Worm (Caenorhabditis elegans) whole organism, L1 larva: ENCODE data around the gene M01F1.9.

Source experiments
- C04F5.9 ChIP-seq: sonication (generic microtip); optimal IDR thresholded peaks from 2 replicates; lab custom pipeline; 2016; ENCODE audit warnings: missing genetic modification characterization, missing compliant biosample characterization
- F16B12.6 ChIP-seq: fragments of 150-350 bp; optimal IDR thresholded peaks from 2 replicates; lab custom pipeline; 2014; ENCODE audit warnings: missing biosample characterization, missing genetic modification characterization
- aly-2 ChIP-seq: fragments of 150-350 bp; optimal IDR thresholded peaks from 2 replicates; lab custom pipeline; 2014; ENCODE audit warnings: missing biosample characterization, missing genetic modification characterization
- ama-1 ChIP-seq: fragments of 150-350 bp; optimal IDR thresholded peaks from 2 replicates; lab custom pipeline; 2014
- blmp-1 ChIP-seq: fragments of 150-350 bp; optimal IDR thresholded peaks from 2 replicates; lab custom pipeline; 2014; ENCODE audit warnings: missing biosample characterization, missing genetic modification characterization
- ceh-63 ChIP-seq: fragments of 200-800 bp; sonication (Bioruptor generic); optimal IDR thresholded peaks from 2 replicates; lab custom pipeline; 2018; ENCODE audit warnings: mild to moderate bottlenecking, missing genetic modification characterization, missing compliant biosample characterization
- ceh-8 ChIP-seq: fragments of 200-800 bp; sonication (Bioruptor generic); optimal IDR thresholded peaks from 2 replicates; lab custom pipeline; 2018; ENCODE audit warnings: mild to moderate bottlenecking, missing genetic modification characterization, moderate library complexity, missing compliant biosample characterization
- ceh-90 ChIP-seq: sonication (generic microtip); optimal IDR thresholded peaks from 2 replicates; lab custom pipeline; 2016; ENCODE audit warnings: missing genetic modification characterization, missing compliant biosample characterization
- dsc-1 ChIP-seq: sonication (generic microtip); optimal IDR thresholded peaks from 2 replicates; lab custom pipeline; 2016; ENCODE audit warnings: mild to moderate bottlenecking, missing genetic modification characterization, missing compliant biosample characterization
- efl-1 ChIP-seq, 4 experiments: fragments of 150-350 bp; optimal IDR thresholded peaks in 3 of 4; peaks in 1 of 4; 1 replicate in 1 of 4; 2 replicates in 3 of 4; lab custom pipeline; 2014; ENCODE audit warnings: missing biosample characterization in 2 of 4, missing genetic modification characterization in 2 of 4, missing genetic modification reagents in 2 of 4
- efl-3 ChIP-seq: fragments of 200-800 bp; sonication (Bioruptor generic); optimal IDR thresholded peaks from 2 replicates; lab custom pipeline; 2018; ENCODE audit warnings: mild to moderate bottlenecking, missing genetic modification characterization, missing compliant biosample characterization
- egl-13 ChIP-seq: sonication (generic microtip); optimal IDR thresholded peaks from 2 replicates; lab custom pipeline; 2016; ENCODE audit warnings: missing genotype, missing genetic modification reagents, missing genetic modification characterization, missing compliant biosample characterization
- egl-27 ChIP-seq, 2 experiments: fragments of 150-350 bp in 1 of 2; sonication (generic microtip); optimal IDR thresholded peaks; 3 replicates each; lab custom pipeline; 2017 to 2018; ENCODE audit warnings: missing biosample characterization in 2 of 2, missing genetic modification characterization in 2 of 2, missing genetic modification reagents in 2 of 2
- elt-3 ChIP-seq, 6 experiments: fragments of 150-350 bp in 1 of 6; sonication (generic microtip); optimal IDR thresholded peaks; 2 replicates each; lab custom pipeline; 2017 to 2018; ENCODE audit warnings: missing biosample characterization in 6 of 6, missing genetic modification characterization in 6 of 6, inconsistent platforms in 1 of 6
- ets-5 ChIP-seq: fragments of 200-800 bp; sonication (Bioruptor generic); IDR thresholded peaks from 2 replicates; pipeline ENCODE4 v1.3.6; 2022; ENCODE audit warnings: missing genetic modification characterization, missing compliant biosample characterization
- fkh-4 ChIP-seq: sonication (generic microtip); optimal IDR thresholded peaks from 2 replicates; lab custom pipeline; 2016; ENCODE audit warnings: missing compliant biosample characterization, missing genetic modification characterization, borderline replicate concordance
- grh-1 ChIP-seq: fragments of 200-800 bp; sonication (Bioruptor generic); IDR thresholded peaks from 2 replicates; pipeline ENCODE4 v1.3.6; 2022; ENCODE audit warnings: missing genetic modification reagents, missing genetic modification characterization, missing compliant biosample characterization
- hlh-17 ChIP-seq: fragments of 200-800 bp; sonication (Bioruptor generic); optimal IDR thresholded peaks from 2 replicates; lab custom pipeline; 2018; ENCODE audit warnings: missing genetic modification characterization, mild to moderate bottlenecking, missing compliant biosample characterization, moderate library complexity, borderline replicate concordance
- isw-1 ChIP-seq: fragments of 200-800 bp; sonication (Bioruptor generic); IDR thresholded peaks from 2 replicates; pipeline ENCODE4 v1.3.6; 2022; ENCODE audit warnings: missing genetic modification characterization, missing compliant biosample characterization
- jun-1 ChIP-seq: fragments of 150-350 bp; optimal IDR thresholded peaks from 2 replicates; lab custom pipeline; 2014; ENCODE audit warnings: missing biosample characterization, missing genetic modification reagents, missing genetic modification characterization
- lin-15B ChIP-seq: fragments of 150-350 bp; sonication (generic microtip); optimal IDR thresholded peaks from 3 replicates; lab custom pipeline; 2014; ENCODE audit warnings: missing biosample characterization, missing genetic modification characterization
- lin-35 ChIP-seq, 2 experiments: fragments of 150-350 bp; optimal IDR thresholded peaks; 2 replicates each; lab custom pipeline; 2014; ENCODE audit warnings: missing biosample characterization in 2 of 2, missing genetic modification characterization in 2 of 2, missing genetic modification reagents in 2 of 2
- lin-39 ChIP-seq: fragments of 150-350 bp; optimal IDR thresholded peaks from 2 replicates; lab custom pipeline; 2014; ENCODE audit warnings: missing biosample characterization, missing genetic modification reagents, missing genetic modification characterization
- mab-9 ChIP-seq: fragments of 200-800 bp; sonication (Bioruptor generic); IDR thresholded peaks from 2 replicates; pipeline ENCODE4 v1.3.6; 2022; ENCODE audit warnings: missing genetic modification reagents, missing genetic modification characterization, missing compliant biosample characterization
- nhr-11 ChIP-seq: fragments of 150-350 bp; optimal IDR thresholded peaks from 2 replicates; lab custom pipeline; 2014; ENCODE audit warnings: missing biosample characterization, missing genetic modification characterization
- nhr-12 ChIP-seq: sonication (generic microtip); optimal IDR thresholded peaks from 2 replicates; lab custom pipeline; 2017; ENCODE audit warnings: missing biosample characterization, missing genetic modification characterization
- nhr-20 ChIP-seq: sonication (generic microtip); optimal IDR thresholded peaks from 2 replicates; lab custom pipeline; 2016; ENCODE audit warnings: mild to moderate bottlenecking, missing genetic modification characterization, missing compliant biosample characterization
- nhr-71 ChIP-seq: sonication (generic microtip); optimal IDR thresholded peaks from 2 replicates; lab custom pipeline; 2016; ENCODE audit warnings: mild to moderate bottlenecking, missing genetic modification characterization, moderate library complexity, missing compliant biosample characterization
- nhr-76 ChIP-seq: sonication (generic microtip); optimal IDR thresholded peaks from 2 replicates; lab custom pipeline; 2017; ENCODE audit warnings: missing biosample characterization, missing genetic modification characterization
- nhr-85 ChIP-seq: sonication (generic microtip); peaks from one replicate; lab custom pipeline; 2016; ENCODE audit warnings: missing genetic modification characterization, inconsistent platforms, missing compliant biosample characterization
- pax-3 ChIP-seq: fragments of 200-800 bp; sonication (Bioruptor generic); optimal IDR thresholded peaks from 2 replicates; lab custom pipeline; 2018; ENCODE audit warnings: mild to moderate bottlenecking, missing genetic modification characterization, moderate library complexity, missing compliant biosample characterization
- pqm-1 ChIP-seq: sonication (generic microtip); optimal IDR thresholded peaks from 3 replicates; lab custom pipeline; 2017; ENCODE audit warnings: missing biosample characterization, missing genetic modification characterization
- sox-4 ChIP-seq: sonication (generic microtip); optimal IDR thresholded peaks from 2 replicates; lab custom pipeline; 2016; ENCODE audit warnings: missing genetic modification characterization, missing compliant biosample characterization
- sptf-1 ChIP-seq: fragments of 150-350 bp; optimal IDR thresholded peaks from 2 replicates; lab custom pipeline; 2014; ENCODE audit warnings: missing biosample characterization, missing genetic modification characterization
- sup-37 ChIP-seq: fragments of 200-800 bp; sonication (Bioruptor generic); optimal IDR thresholded peaks from 2 replicates; lab custom pipeline; 2018; ENCODE audit warnings: mild to moderate bottlenecking, missing genetic modification characterization, missing compliant biosample characterization
- swsn-7 ChIP-seq: sonication (generic microtip); optimal IDR thresholded peaks from 2 replicates; lab custom pipeline; 2016; ENCODE audit warnings: missing genetic modification characterization, missing compliant biosample characterization
- tlp-1 ChIP-seq: fragments of 150-350 bp; optimal IDR thresholded peaks from 2 replicates; lab custom pipeline; 2014; ENCODE audit warnings: missing biosample characterization, missing genetic modification characterization
- unc-30 ChIP-seq: sonication (generic microtip); optimal IDR thresholded peaks from 2 replicates; lab custom pipeline; 2017; ENCODE audit warnings: missing biosample characterization, missing genetic modification characterization
- unc-62 ChIP-seq: fragments of 150-350 bp; optimal IDR thresholded peaks from 2 replicates; lab custom pipeline; 2014; ENCODE audit warnings: missing biosample characterization, missing genetic modification reagents, missing genetic modification characterization
- vab-15 ChIP-seq: sonication (generic microtip); optimal IDR thresholded peaks from 2 replicates; lab custom pipeline; 2017; ENCODE audit warnings: missing genotype, mild to moderate bottlenecking, missing genetic modification characterization, missing compliant biosample characterization
- xbp-1 ChIP-seq: sonication (generic microtip); optimal IDR thresholded peaks from 2 replicates; lab custom pipeline; 2016; ENCODE audit warnings: missing genetic modification characterization, missing compliant biosample characterization
- zip-4 ChIP-seq: fragments of 200-800 bp; sonication (Bioruptor generic); optimal IDR thresholded peaks from 2 replicates; lab custom pipeline; 2018; ENCODE audit warnings: mild to moderate bottlenecking, missing genetic modification characterization, moderate library complexity, missing compliant biosample characterization

M01F1.9 gene

DNA sequence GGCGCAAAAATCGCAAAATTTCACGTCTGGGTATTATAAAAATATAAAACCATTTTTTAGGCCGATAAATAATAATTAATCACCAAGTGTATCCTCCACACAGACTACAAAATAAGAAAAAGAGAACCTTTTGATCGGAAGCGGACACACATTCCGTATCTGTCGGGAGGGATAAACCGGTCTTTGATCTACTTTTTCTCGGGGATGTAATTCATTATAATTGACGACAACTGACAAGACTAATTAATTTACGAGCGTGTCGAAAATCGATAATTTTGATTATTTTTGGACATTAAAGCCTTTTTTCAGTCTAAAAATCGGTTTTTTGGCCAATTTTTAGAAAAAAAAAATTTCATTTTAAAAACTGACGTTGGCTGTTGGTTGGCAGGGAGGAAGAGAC is 28.4 kb downstream of the M01F1.9 start:
- TF ChIP-seq ceh-8 (GFP tag; lab: Kevin White, UChicago) = no peak
- TF ChIP-seq elt-3 (tag; optimal IDR thresholded peaks at IDR 0.05; lab: Kevin White, UChicago) = peak in 1 of 6 experiments; percentile 39
- peak; percentile 6 for TF ChIP-seq nhr-85 (tag; lab: Kevin White, UChicago)
- peak; percentile 80 for TF ChIP-seq blmp-1 (tag; lab: Kevin White, UChicago)
- no peak for TF ChIP-seq lin-15B
- no peak for TF ChIP-seq swsn-7 (tag; lab: Kevin White, UChicago)
- TF ChIP-seq, all 84 proteins: peak for 3

DNA sequence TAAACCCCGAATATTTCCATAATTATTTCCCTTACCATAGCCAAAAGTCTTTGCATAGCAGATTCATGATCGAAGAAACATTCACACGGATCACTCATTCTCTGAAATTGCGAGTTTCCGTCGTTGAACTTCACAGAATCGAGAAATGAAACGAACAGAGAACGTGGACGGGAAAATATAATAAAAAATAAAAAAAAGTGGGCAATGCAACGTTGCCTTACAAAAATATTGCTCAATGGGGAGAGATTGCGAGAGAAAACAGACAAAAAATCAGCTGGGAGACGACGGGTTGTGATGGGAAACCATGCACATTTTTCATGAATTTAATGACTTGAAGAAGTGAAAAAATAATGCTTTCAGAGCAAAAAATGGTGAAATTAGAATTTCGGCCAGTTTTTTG is 29.2 kb downstream of the M01F1.9 start, which contains the start of gene smim-14:
Gene smim-14, minus strand, starts transcription at position 101 of the 400 bp plus-strand sequence.
- TF ChIP-seq unc-62 = no peak
- no peak for TF ChIP-seq egl-13
- TF ChIP-seq C04F5.9 (tag; lab: Kevin White, UChicago) = no peak
- TF ChIP-seq nhr-76 (tag; lab: Kevin White, UChicago) = no peak
- TF ChIP-seq ceh-90 (tag; lab: Kevin White, UChicago) = no peak
- TF ChIP-seq aly-2 (tag; lab: Kevin White, UChicago) = no peak
- no peak for TF ChIP-seq unc-30 (tag; lab: Kevin White, UChicago)
- peak; percentile 89 for TF ChIP-seq xbp-1 (tag; lab: Kevin White, UChicago)
- TF ChIP-seq, all 84 proteins: peak for 1

DNA sequence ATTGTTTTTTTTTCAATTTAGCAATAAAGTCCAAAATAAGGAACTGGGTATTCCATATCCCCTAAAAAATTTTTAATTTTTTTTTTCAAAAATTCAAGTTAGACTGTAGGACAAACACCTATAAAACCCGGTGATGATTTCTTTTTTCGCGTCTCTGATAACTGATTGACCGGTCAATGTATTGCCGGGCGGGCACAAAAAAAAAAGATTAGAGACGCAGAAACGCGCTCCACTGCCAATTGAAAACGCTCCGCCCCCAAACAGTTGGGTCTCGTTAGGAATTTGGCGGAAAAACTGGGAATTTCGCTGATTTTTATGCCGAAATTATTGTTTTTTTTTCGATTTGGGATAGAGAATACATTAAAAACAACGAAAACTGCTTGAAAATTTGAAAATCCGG is 30.5 kb downstream of the M01F1.9 start:
- TF ChIP-seq fkh-4 (tag; lab: Kevin White, UChicago) = no peak

DNA sequence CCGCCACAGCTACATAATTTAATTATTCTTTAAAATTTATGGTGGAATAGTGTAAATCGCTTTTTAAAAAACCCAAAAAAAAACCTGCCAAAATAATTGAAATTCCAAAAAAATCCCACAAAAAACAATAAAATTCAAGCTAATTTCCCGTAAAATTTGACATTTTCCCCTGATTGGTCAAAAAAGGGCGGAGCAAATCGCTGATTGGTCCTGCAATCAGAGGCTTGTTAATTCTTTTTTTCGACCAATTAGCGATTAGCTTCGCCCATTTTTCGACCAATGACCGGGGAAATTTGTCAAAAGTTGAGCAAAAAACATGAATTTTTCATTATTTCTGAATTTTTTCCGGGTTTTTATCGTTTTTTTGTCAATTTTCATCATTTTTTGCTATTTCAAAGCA is 31.8 kb downstream of the M01F1.9 start:
- TF ChIP-seq efl-3 (GFP tag; lab: Kevin White, UChicago) (no peak), nhr-12 (tag; lab: Kevin White, UChicago) (no peak), isw-1 (no peak), sox-4 (tag; lab: Kevin White, UChicago) (no peak), lin-39 (tag; lab: Kevin White, UChicago) (no peak), fkh-4 (tag; lab: Kevin White, UChicago) (no peak), nhr-20 (no peak), F16B12.6 (tag; lab: Kevin White, UChicago) (no peak)
- TF ChIP-seq, all 84 proteins: peak for 0

DNA sequence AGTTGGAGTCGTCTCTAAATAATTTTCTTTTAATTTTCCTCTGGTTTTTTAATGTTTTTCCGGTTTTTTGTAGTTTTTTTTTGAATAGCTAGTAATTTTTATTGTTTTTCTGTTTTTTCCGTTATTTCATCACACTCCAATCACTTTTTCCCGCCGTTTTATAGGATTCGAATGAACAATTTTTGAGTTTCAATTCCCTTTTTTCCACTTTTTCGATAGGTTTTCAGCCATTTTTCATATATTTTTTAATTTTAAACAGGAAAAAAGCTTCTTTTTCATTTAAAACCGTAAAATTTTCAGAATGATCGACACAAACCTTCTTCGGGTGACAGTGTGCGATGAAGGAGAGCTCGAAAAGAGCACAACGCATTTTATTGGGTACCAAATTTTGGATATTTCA is 37.5 kb downstream of the M01F1.9 start, which contains the start of gene pph-6:
Gene pph-6, plus strand, starts transcription at position 301 of the 400 bp plus-strand sequence.
- TF ChIP-seq efl-1 (optimal IDR thresholded peaks at IDR 0.05; lab: Kevin White, UChicago) (no peak), efl-1 (GFP tag; optimal IDR thresholded peaks at IDR 0.05 in 1 of 2; lab: Kevin White, UChicago) (peak in 1 of 2 experiments; percentile 82), sup-37 (no peak)

DNA sequence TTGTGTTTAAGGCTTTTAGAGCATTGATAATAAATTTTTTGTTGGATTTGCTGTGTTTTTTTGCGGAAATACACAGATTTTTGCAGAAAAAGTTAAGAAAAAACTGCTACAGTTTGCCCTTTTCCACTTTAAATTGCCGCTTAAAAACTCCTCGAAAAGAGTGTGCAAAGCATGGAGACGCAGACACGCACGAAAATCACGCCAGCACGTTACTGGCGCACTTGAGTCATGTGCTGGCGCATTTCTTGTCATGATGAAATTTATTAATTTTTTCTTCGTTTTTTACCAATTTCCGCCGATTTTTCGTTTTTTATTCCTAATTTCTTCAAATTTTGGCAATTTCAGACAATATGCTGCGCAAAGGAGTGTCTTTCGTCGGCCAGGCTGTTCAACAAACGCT is 38.8 kb downstream of the M01F1.9 start, which contains the start of gene C34C12.8:
Gene C34C12.8, plus strand, starts transcription at position 346 of the 400 bp plus-strand sequence.
- peak; percentile 74 for TF ChIP-seq ceh-63 (GFP tag; lab: Kevin White, UChicago)
- peak; percentile 91 for TF ChIP-seq ama-1 (lab: Kevin White, UChicago)
- TF ChIP-seq egl-27 (tag; optimal IDR thresholded peaks at IDR 0.05; lab: Kevin White, UChicago) = peak in 1 of 2 experiments; percentile 79
- no peak for TF ChIP-seq sptf-1 (tag; lab: Kevin White, UChicago)
- peak; percentile 95 for TF ChIP-seq jun-1
- TF ChIP-seq hlh-17 (GFP tag; lab: Kevin White, UChicago) = no peak
- peak; percentile 85 for TF ChIP-seq sox-4 (tag; lab: Kevin White, UChicago)
- TF ChIP-seq ceh-8 (GFP tag; lab: Kevin White, UChicago) = peak; percentile 92
- peak; percentile 96 to 98 for TF ChIP-seq lin-35 (GFP tag; optimal IDR thresholded peaks at IDR 0.05; lab: Kevin White, UChicago)
- no peak for TF ChIP-seq vab-15 (tag; lab: Kevin White, UChicago)
- peak; percentile 98 for TF ChIP-seq nhr-71 (tag; lab: Kevin White, UChicago)
- TF ChIP-seq mab-9 (GFP tag; lab: Robert Waterston, UW) = peak; percentile 95
- TF ChIP-seq pqm-1 (tag; lab: Kevin White, UChicago) = no peak
- peak; percentile 87 for TF ChIP-seq zip-4
- peak; percentile 98 for TF ChIP-seq xbp-1 (tag; lab: Kevin White, UChicago)
- TF ChIP-seq nhr-11 (tag; lab: Kevin White, UChicago) = peak; percentile 92
- TF ChIP-seq elt-3 (tag; optimal IDR thresholded peaks at IDR 0.05; lab: Kevin White, UChicago) = peak in 3 of 6 experiments; percentile 51 to 94 (median 93)
- peak; percentile 96 for TF ChIP-seq grh-1 (GFP tag; lab: Robert Waterston, UW)
- no peak for TF ChIP-seq tlp-1
- TF ChIP-seq aly-2 (tag; lab: Kevin White, UChicago) = peak; percentile 90
- no peak for TF ChIP-seq ets-5
- peak; percentile 70 for TF ChIP-seq blmp-1 (tag; lab: Kevin White, UChicago)
- TF ChIP-seq pax-3 (tag; lab: Kevin White, UChicago) = peak; percentile 91
- TF ChIP-seq isw-1 = peak; percentile 97
- TF ChIP-seq dsc-1 (tag; lab: Kevin White, UChicago) = peak; percentile 98
